Worm (Caenorhabditis elegans): ENCODE results near the gene W03G11.4.

Gene W03G11.4

ce11 chrX:12123152-12123551, 30.2 kb upstream of the W03G11.4 start, which contains the start of gene T01H10.11:
Gene T01H10.11, plus strand, starts transcription at chrX:12123452.
- no peak for TF ChIP-seq ZK185.1 (tag; optimal IDR thresholded peaks at IDR 0.05; ENCODE audit: poor library complexity, severe bottlenecking)
- TF ChIP-seq die-1 (tag; optimal IDR thresholded peaks at IDR 0.05), result no peak
- no peak for TF ChIP-seq lag-1 (GFP tag; IDR thresholded peaks at IDR 0.05)
- no peak for TF ChIP-seq ztf-25 (GFP tag; IDR thresholded peaks at IDR 0.05)
- no peak for TF ChIP-seq ztf-6 (GFP tag; IDR thresholded peaks at IDR 0.05)
- no peak for TF ChIP-seq gei-17 (GFP tag; optimal IDR thresholded peaks at IDR 0.05)
- TF ChIP-seq efl-1 (GFP tag; optimal IDR thresholded peaks at IDR 0.05), result no peak
- no peak for TF ChIP-seq ceh-100 (GFP tag; IDR thresholded peaks at IDR 0.05)
- no peak for TF ChIP-seq let-607 (tag; optimal IDR thresholded peaks at IDR 0.05)
- no peak for TF ChIP-seq aptf-3 (GFP tag; IDR thresholded peaks at IDR 0.05)
- TF ChIP-seq Y53G8AR.9 (GFP tag; conservative IDR thresholded peaks at IDR 0.05), result no peak
- TF ChIP-seq rec-8 (tag; optimal IDR thresholded peaks at IDR 0.05), result no peak
- no peak for TF ChIP-seq snpc-1.3 (tag; optimal IDR thresholded peaks at IDR 0.05; ENCODE audit: insufficient read depth)
- TF ChIP-seq egl-18 (GFP tag; IDR thresholded peaks at IDR 0.05), result no peak
- no peak for TF ChIP-seq lin-35 (GFP tag; optimal IDR thresholded peaks at IDR 0.05)
- TF ChIP-seq athp-1 (tag; optimal IDR thresholded peaks at IDR 0.05), result no peak
- TF ChIP-seq ama-1 (optimal IDR thresholded peaks at IDR 0.05), result no peak
- no peak for TF ChIP-seq ama-1 (GFP tag; optimal IDR thresholded peaks at IDR 0.05)
- TF ChIP-seq tbp1 (GFP tag; optimal IDR thresholded peaks at IDR 0.05), result no peak

- TF ChIP-seq ama-1 (optimal IDR thresholded peaks at IDR 0.05), result no peak
- no peak for TF ChIP-seq ama-1 (GFP tag; optimal IDR thresholded peaks at IDR 0.05)
- TF ChIP-seq chd-7 (tag; optimal IDR thresholded peaks at IDR 0.05), result no peak
- TF ChIP-seq gei-17 (GFP tag; optimal IDR thresholded peaks at IDR 0.05), result no peak
- no peak for TF ChIP-seq xnd-1 (tag; optimal IDR thresholded peaks at IDR 0.05)
- TF ChIP-seq hlh-26 (GFP tag; conservative IDR thresholded peaks at IDR 0.05), result no peak
- no peak for TF ChIP-seq dox-1 (GFP tag; IDR thresholded peaks at IDR 0.05)
- TF ChIP-seq nhr-179 (tag; optimal IDR thresholded peaks at IDR 0.05), result no peak
- no peak for TF ChIP-seq unc-62 (GFP tag; optimal IDR thresholded peaks at IDR 0.05)
- no peak for TF ChIP-seq tbp1 (GFP tag; optimal IDR thresholded peaks at IDR 0.05)
- no peak for TF ChIP-seq die-1 (tag; optimal IDR thresholded peaks at IDR 0.05)
- no peak for TF ChIP-seq tbx-9 (tag; optimal IDR thresholded peaks at IDR 0.05; ENCODE audit: borderline replicate concordance)
Observed at ce11 chrX:12121285-12121684, 28.3 kb upstream of the W03G11.4 start, which contains the start of gene lgc-17. Gene lgc-17, plus strand, starts transcription at chrX:12121585.

- TF ChIP-seq athp-1 (tag; optimal IDR thresholded peaks at IDR 0.05) (no peak), rec-8 (tag; optimal IDR thresholded peaks at IDR 0.05) (no peak)
Observed at ce11 chrX:12118340-12118739, 25.4 kb upstream of the W03G11.4 start, which contains the start of gene lgc-16. Gene lgc-16, plus strand, starts transcription at chrX:12118640.

ce11 chrX:12114024-12114423, 21.1 kb upstream of the W03G11.4 start, which contains the start of gene lgc-15:
Gene lgc-15, plus strand, starts transcription at chrX:12114324.
- TF ChIP-seq hlh-26 (GFP tag; conservative IDR thresholded peaks at IDR 0.05) (no peak), zfh-2 (GFP tag; conservative IDR thresholded peaks at IDR 0.05) (no peak), dpl-1 (GFP tag; optimal IDR thresholded peaks at IDR 0.05) (no peak), egrh-3 (GFP tag; IDR thresholded peaks at IDR 0.05) (no peak), ets-4 (GFP tag; optimal IDR thresholded peaks at IDR 0.05) (no peak), snpc-1.1 (tag; optimal IDR thresholded peaks at IDR 0.05; ENCODE audit: insufficient read depth) (no peak), pbrm-1 (GFP tag; IDR thresholded peaks at IDR 0.05) (no peak), bed-2 (GFP tag; IDR thresholded peaks at IDR 0.05) (no peak), aptf-2 (GFP tag; conservative IDR thresholded peaks at IDR 0.05) (no peak), Y95B8A.8 (GFP tag; IDR thresholded peaks at IDR 0.05) (no peak), madf-10 (tag; optimal IDR thresholded peaks at IDR 0.05) (no peak), xnd-1 (tag; optimal IDR thresholded peaks at IDR 0.05) (no peak), rec-8 (tag; optimal IDR thresholded peaks at IDR 0.05) (no peak), sptf-2 (GFP tag; optimal IDR thresholded peaks at IDR 0.05) (no peak), lin-35 (GFP tag; optimal IDR thresholded peaks at IDR 0.05) (no peak), F10E7.11 (tag; optimal IDR thresholded peaks at IDR 0.05) (no peak), lag-1 (GFP tag; IDR thresholded peaks at IDR 0.05) (no peak), F39B2.1 (GFP tag; IDR thresholded peaks at IDR 0.05) (no peak), B0261.1 (tag; optimal IDR thresholded peaks at IDR 0.05) (no peak)
